Worm (Caenorhabditis elegans) whole organism, young adult: ENCODE measurements around the gene gcsh-1.

Source experiments
- D2030.7 ChIP-seq: fragments of 200-800 bp; sonication (Bioruptor generic); IDR thresholded peaks from 2 replicates; pipeline ENCODE4 v1.3.6; 2022; ENCODE audit warnings: missing genetic modification reagents, missing genetic modification characterization, missing compliant biosample characterization
- F22D6.2 ChIP-seq: sonication (generic microtip); optimal IDR thresholded peaks from 2 replicates; lab custom pipeline; 2016; ENCODE audit warnings: mild to moderate bottlenecking, missing genetic modification characterization, missing compliant biosample characterization
- K11D2.4 ChIP-seq: fragments of 200-800 bp; sonication (Bioruptor generic); IDR thresholded peaks from 2 replicates; pipeline ENCODE4 v1.3.6; 2022; ENCODE audit warnings: missing genetic modification reagents, missing genetic modification characterization, missing compliant biosample characterization
- T07F8.4 ChIP-seq: sonication (generic microtip); optimal IDR thresholded peaks from 2 replicates; lab custom pipeline; 2016; ENCODE audit warnings: mild to moderate bottlenecking, missing genetic modification characterization, moderate library complexity, missing compliant biosample characterization
- Y53F4B.3 ChIP-seq: fragments of 200-800 bp; sonication (Bioruptor generic); IDR thresholded peaks from 2 replicates; pipeline ENCODE4 v1.3.6; 2022; ENCODE audit warnings: missing genetic modification reagents, missing genetic modification characterization, missing compliant biosample characterization
- Y53G8AR.9 ChIP-seq: fragments of 200-800 bp; sonication (Bioruptor generic); conservative IDR thresholded peaks from 2 replicates; pipeline ENCODE4 v1.3.6; 2022; ENCODE audit warnings: missing genetic modification reagents, missing genetic modification characterization, missing compliant biosample characterization
- akir-1 ChIP-seq: fragments of 200-800 bp; sonication (Bioruptor generic); optimal IDR thresholded peaks from 2 replicates; lab custom pipeline; 2018; ENCODE audit warnings: mild to moderate bottlenecking, missing genetic modification characterization, moderate library complexity, missing compliant biosample characterization
- attf-5 ChIP-seq: fragments of 200-800 bp; sonication (Bioruptor generic); optimal IDR thresholded peaks from 2 replicates; lab custom pipeline; 2018; ENCODE audit warnings: mild to moderate bottlenecking, missing genetic modification characterization, missing compliant biosample characterization
- bed-2 ChIP-seq: fragments of 200-800 bp; sonication (Bioruptor generic); IDR thresholded peaks from 2 replicates; pipeline ENCODE4 v1.3.6; 2022; ENCODE audit warnings: missing genetic modification reagents, missing genetic modification characterization, missing compliant biosample characterization
- ceh-100 ChIP-seq: fragments of 200-800 bp; sonication (Bioruptor generic); IDR thresholded peaks from 2 replicates; pipeline ENCODE4 v1.3.6; 2022; ENCODE audit warnings: missing genetic modification reagents, missing genetic modification characterization, missing compliant biosample characterization
- ceh-27 ChIP-seq: fragments of 200-800 bp; sonication (Bioruptor generic); optimal IDR thresholded peaks from 2 replicates; lab custom pipeline; 2018; ENCODE audit warnings: mild to moderate bottlenecking, missing genetic modification characterization, moderate library complexity, missing compliant biosample characterization
- ceh-79 ChIP-seq: sonication (generic microtip); optimal IDR thresholded peaks from 2 replicates; lab custom pipeline; 2017; ENCODE audit warnings: mild to moderate bottlenecking, missing genetic modification characterization, missing compliant biosample characterization
- ceh-91 ChIP-seq: fragments of 200-800 bp; sonication (Bioruptor generic); IDR thresholded peaks from 2 replicates; pipeline ENCODE4 v1.3.6; 2022; ENCODE audit warnings: missing genetic modification reagents, missing genetic modification characterization, missing compliant biosample characterization
- chd-7 ChIP-seq: sonication (generic microtip); optimal IDR thresholded peaks from 2 replicates; lab custom pipeline; 2016; ENCODE audit warnings: mild to moderate bottlenecking, missing genetic modification characterization, moderate library complexity, missing compliant biosample characterization
- dpff-1 ChIP-seq: sonication (generic microtip); optimal IDR thresholded peaks from 2 replicates; lab custom pipeline; 2017; ENCODE audit warnings: mild to moderate bottlenecking, missing genetic modification characterization, missing compliant biosample characterization
- dpl-1 ChIP-seq: fragments of 150-350 bp; optimal IDR thresholded peaks from 2 replicates; lab custom pipeline; 2014; ENCODE audit warnings: missing biosample characterization, missing genetic modification reagents, missing genetic modification characterization
- ekl-4 ChIP-seq: fragments of 200-800 bp; sonication (Bioruptor generic); IDR thresholded peaks from 2 replicates; pipeline ENCODE4 v1.3.6; 2022; ENCODE audit warnings: missing genetic modification reagents, missing genetic modification characterization, missing compliant biosample characterization
- fkh-3 ChIP-seq: sonication (generic microtip); optimal IDR thresholded peaks from 2 replicates; lab custom pipeline; 2016; ENCODE audit warnings: mild to moderate bottlenecking, missing genetic modification characterization, missing compliant biosample characterization
- hlh-12 ChIP-seq: sonication (generic microtip); optimal IDR thresholded peaks from 2 replicates; lab custom pipeline; 2016; ENCODE audit warnings: missing genetic modification characterization, missing compliant biosample characterization
- hrde-1 ChIP-seq: sonication (generic microtip); optimal IDR thresholded peaks from 2 replicates; lab custom pipeline; 2016; ENCODE audit warnings: missing genetic modification characterization, mild to moderate bottlenecking, missing compliant biosample characterization, moderate library complexity, missing genotype, missing genetic modification reagents, borderline replicate concordance
- let-526 ChIP-seq: fragments of 200-800 bp; sonication (Bioruptor generic); IDR thresholded peaks from 2 replicates; pipeline ENCODE4 v1.3.6; 2022; ENCODE audit warnings: missing genetic modification reagents, missing genetic modification characterization, missing compliant biosample characterization
- lsl-1 ChIP-seq: fragments of 200-800 bp; sonication (Bioruptor generic); optimal IDR thresholded peaks from 2 replicates; lab custom pipeline; 2018; ENCODE audit warnings: mild to moderate bottlenecking, missing genetic modification characterization, moderate library complexity, missing compliant biosample characterization
- lsy-27 ChIP-seq: sonication (generic microtip); optimal IDR thresholded peaks from 2 replicates; lab custom pipeline; 2017; ENCODE audit warnings: missing genetic modification characterization, mild to moderate bottlenecking, missing compliant biosample characterization, antibody characterized with exemption, missing genotype, borderline replicate concordance; ENCODE audit not compliant: insufficient read depth
- madf-10 ChIP-seq: sonication (generic microtip); optimal IDR thresholded peaks from 2 replicates; lab custom pipeline; 2016; ENCODE audit warnings: mild to moderate bottlenecking, missing genetic modification characterization, missing compliant biosample characterization
- nhr-120 ChIP-seq: fragments of 200-800 bp; sonication (Bioruptor generic); IDR thresholded peaks from 2 replicates; pipeline ENCODE4 v1.3.6; 2022; ENCODE audit warnings: missing genetic modification characterization, missing compliant biosample characterization
- nhr-179 ChIP-seq: sonication (generic microtip); optimal IDR thresholded peaks from 2 replicates; lab custom pipeline; 2016; ENCODE audit warnings: mild to moderate bottlenecking, missing genetic modification characterization, missing compliant biosample characterization
- pbrm-1 ChIP-seq: fragments of 200-800 bp; sonication (Bioruptor generic); IDR thresholded peaks from 2 replicates; pipeline ENCODE4 v1.3.6; 2022; ENCODE audit warnings: missing genetic modification reagents, missing genetic modification characterization, missing compliant biosample characterization
- repo-1 ChIP-seq: sonication (generic microtip); optimal IDR thresholded peaks from 2 replicates; lab custom pipeline; 2017; ENCODE audit warnings: mild to moderate bottlenecking, missing genetic modification characterization, missing compliant biosample characterization
- rpc-1 ChIP-seq, 2 experiments: fragments of 150-350 bp in 1 of 2; sonication (generic microtip) in 1 of 2; optimal IDR thresholded peaks; 2 replicates each; lab custom pipeline; 2014 to 2018; ENCODE audit warnings: missing biosample characterization in 1 of 2, missing genetic modification characterization in 1 of 2, missing genetic modification reagents in 1 of 2, missing genotype in 1 of 2
- snpc-3.4 ChIP-seq: sonication (generic microtip); optimal IDR thresholded peaks from 2 replicates; lab custom pipeline; 2017; ENCODE audit warnings: missing genetic modification characterization, mild to moderate bottlenecking, missing compliant biosample characterization, antibody characterized with exemption, moderate library complexity, missing genotype, missing genetic modification reagents
- tbp1 ChIP-seq: fragments of 200-800 bp; sonication (Bioruptor generic); optimal IDR thresholded peaks from 2 replicates; lab custom pipeline; 2018; ENCODE audit warnings: mild to moderate bottlenecking, missing genetic modification characterization, missing compliant biosample characterization
- tbx-9 ChIP-seq: sonication (generic microtip); optimal IDR thresholded peaks from 2 replicates; lab custom pipeline; 2016; ENCODE audit warnings: borderline replicate concordance, missing genetic modification characterization, inconsistent platforms, missing compliant biosample characterization
- zfh-2 ChIP-seq: fragments of 200-800 bp; sonication (Bioruptor generic); conservative IDR thresholded peaks from 2 replicates; pipeline ENCODE4 v1.3.6; 2022; ENCODE audit warnings: missing genetic modification reagents, missing genetic modification characterization, missing compliant biosample characterization
- zim-3 ChIP-seq: sonication (generic microtip); optimal IDR thresholded peaks from 2 replicates; lab custom pipeline; 2017; ENCODE audit warnings: mild to moderate bottlenecking, missing genetic modification characterization, moderate library complexity, missing compliant biosample characterization
- ztf-3 ChIP-seq: fragments of 200-800 bp; sonication (Bioruptor generic); optimal IDR thresholded peaks from 2 replicates; lab custom pipeline; 2018; ENCODE audit warnings: mild to moderate bottlenecking, missing genetic modification characterization, missing compliant biosample characterization

Gene gcsh-1

ce11 chrX:14545543-14545942, 30.7 kb upstream of the gcsh-1 start, which contains the start of gene enri-2:
Gene enri-2, plus strand, starts transcription at chrX:14545843.
- TF ChIP-seq Y53F4B.3 (GFP tag; lab: Robert Waterston, UW) (no peak), ceh-79 (no peak), fkh-3 (tag; lab: Kevin White, UChicago) (no peak), ceh-100 (GFP tag; lab: Robert Waterston, UW) (no peak), tbp1 (no peak), ceh-91 (GFP tag; lab: Robert Waterston, UW) (no peak), pbrm-1 (GFP tag; lab: Robert Waterston, UW) (no peak), dpl-1 (GFP tag; lab: Kevin White, UChicago) (no peak), akir-1 (GFP tag; lab: Kevin White, UChicago) (no peak), lsl-1 (GFP tag; lab: Kevin White, UChicago) (no peak), bed-2 (no peak), madf-10 (tag; lab: Kevin White, UChicago) (no peak)

ce11 chrX:14543224-14543623, 28.4 kb upstream of the gcsh-1 start, which contains the start of gene T24C2.3:
Gene T24C2.3, plus strand, starts transcription at chrX:14543524.
- TF ChIP-seq ztf-3 (GFP tag; lab: Kevin White, UChicago) (no peak), D2030.7 (no peak), dpff-1 (tag; lab: Kevin White, UChicago) (no peak), tbx-9 (tag; lab: Kevin White, UChicago) (no peak), hrde-1 (tag; lab: Kevin White, UChicago) (no peak), T07F8.4 (tag; lab: Kevin White, UChicago) (no peak), nhr-120 (GFP tag; lab: Robert Waterston, UW) (no peak), bed-2 (no peak), repo-1 (no peak), pbrm-1 (GFP tag; lab: Robert Waterston, UW) (no peak)

- TF ChIP-seq F22D6.2 (tag; lab: Kevin White, UChicago) = no peak
- TF ChIP-seq Y53G8AR.9 (GFP tag; lab: Robert Waterston, UW) = no peak
- TF ChIP-seq tbx-9 (tag; lab: Kevin White, UChicago) = no peak
- TF ChIP-seq nhr-120 (GFP tag; lab: Robert Waterston, UW) = no peak
- no peak for TF ChIP-seq ekl-4
- TF ChIP-seq zfh-2 (GFP tag; lab: Robert Waterston, UW) = no peak
- TF ChIP-seq dpl-1 (GFP tag; lab: Kevin White, UChicago) = no peak
- TF ChIP-seq rpc-1 (optimal IDR thresholded peaks at IDR 0.05; lab: Kevin White, UChicago) = no peak
- no peak for TF ChIP-seq rpc-1 (tag; optimal IDR thresholded peaks at IDR 0.05; lab: Kevin White, UChicago)
- no peak for TF ChIP-seq lsy-27 (tag; lab: Kevin White, UChicago)
- TF ChIP-seq hlh-12 = no peak
- no peak for TF ChIP-seq K11D2.4
- no peak for TF ChIP-seq attf-5 (GFP tag; lab: Kevin White, UChicago)
- no peak for TF ChIP-seq let-526 (GFP tag; lab: Robert Waterston, UW)
- TF ChIP-seq chd-7 = no peak
- no peak for TF ChIP-seq snpc-3.4 (tag; lab: Kevin White, UChicago)
- no peak for TF ChIP-seq madf-10 (tag; lab: Kevin White, UChicago)
- TF ChIP-seq nhr-179 (tag; lab: Kevin White, UChicago) = no peak
- TF ChIP-seq ceh-27 (GFP tag; lab: Kevin White, UChicago) = no peak
- no peak for TF ChIP-seq zim-3 (tag; lab: Kevin White, UChicago)
These were observed 27.1 kb upstream of the gcsh-1 start, which contains the start of gene fbxa-81 for ce11 chrX:14541992-14542391. Gene fbxa-81, minus strand, starts transcription at chrX:14542092.
